Worm (Caenorhabditis elegans) whole organism, L3 larva: ENCODE measurements around the gene set-17.

Experiments
- ceh-82 ChIP-seq: fragments of 150-350 bp; optimal IDR thresholded peaks from 2 replicates; lab custom pipeline; 2014; ENCODE audit warnings: missing biosample characterization, missing genetic modification characterization
- daf-12 ChIP-seq: fragments of 150-350 bp; optimal IDR thresholded peaks from 2 replicates; lab custom pipeline; 2014; ENCODE audit warnings: missing biosample characterization, missing genetic modification reagents, missing genetic modification characterization
- egl-5 ChIP-seq: fragments of 150-350 bp; optimal IDR thresholded peaks from 2 replicates; lab custom pipeline; 2017; ENCODE audit warnings: missing biosample characterization, missing genetic modification reagents, missing genetic modification characterization, inconsistent platforms
- fkh-10 ChIP-seq: sonication (generic microtip); optimal IDR thresholded peaks from 2 replicates; lab custom pipeline; 2017; ENCODE audit warnings: missing biosample characterization, missing genetic modification reagents, missing genetic modification characterization
- mdl-1 ChIP-seq: fragments of 150-350 bp; optimal IDR thresholded peaks from 2 replicates; lab custom pipeline; 2014; ENCODE audit warnings: missing biosample characterization, missing genetic modification characterization
- nfya-1 ChIP-seq: sonication (generic microtip); optimal IDR thresholded peaks from 2 replicates; lab custom pipeline; 2017; ENCODE audit warnings: missing genetic modification characterization, mild to moderate bottlenecking, missing compliant biosample characterization, antibody characterized with exemption, moderate library complexity; ENCODE audit not compliant: insufficient read depth
- nhr-11 ChIP-seq: fragments of 150-350 bp; optimal IDR thresholded peaks from 2 replicates; lab custom pipeline; 2014; ENCODE audit warnings: missing biosample characterization, missing genetic modification characterization
- nhr-76 ChIP-seq: fragments of 150-350 bp; sonication (generic microtip); optimal IDR thresholded peaks from 5 replicates; lab custom pipeline; 2014; ENCODE audit warnings: missing biosample characterization, missing genetic modification characterization
- unc-39 ChIP-seq: sonication (generic microtip); optimal IDR thresholded peaks from 4 replicates; lab custom pipeline; 2017; ENCODE audit warnings: missing biosample characterization, missing genetic modification characterization
- zag-1 ChIP-seq: fragments of 150-350 bp; optimal IDR thresholded peaks from 2 replicates; lab custom pipeline; 2014; ENCODE audit warnings: missing biosample characterization, missing genetic modification characterization
- ztf-11 ChIP-seq: fragments of 150-350 bp; optimal IDR thresholded peaks from 2 replicates; lab custom pipeline; 2014; ENCODE audit warnings: missing biosample characterization, missing genetic modification characterization

ce11 chrII:8960414-8960813, 20.1 kb upstream of the set-17 start, which contains the start of gene cal-2:
- TF ChIP-seq ceh-82 (tag; lab: Kevin White, UChicago) = no peak
- no peak for TF ChIP-seq ztf-11 (tag; lab: Kevin White, UChicago)
- TF ChIP-seq zag-1 = no peak
- no peak for TF ChIP-seq unc-39
- TF ChIP-seq nhr-76 (tag; lab: Kevin White, UChicago) = no peak
- no peak for TF ChIP-seq egl-5 (tag; lab: Kevin White, UChicago)
- TF ChIP-seq nfya-1 = no peak
- TF ChIP-seq nhr-11 (tag; lab: Kevin White, UChicago) = no peak
- no peak for TF ChIP-seq mdl-1 (tag; lab: Kevin White, UChicago)
- no peak for TF ChIP-seq daf-12 (tag; lab: Kevin White, UChicago)
- no peak for TF ChIP-seq fkh-10 (GFP tag; lab: Kevin White, UChicago)
